Worm (Caenorhabditis elegans): ENCODE measurements around the gene sea-2.

The sea-2 gene

ce11 chrII:3964302-3964885 is 14.2 kb downstream of the sea-2 start:
- TF ChIP-seq nhr-10 (tag; optimal IDR thresholded peaks at IDR 0.05) (no peak), egl-27 (tag; optimal IDR thresholded peaks at IDR 0.05) (no peak), pha-4 (GFP tag; IDR thresholded peaks at IDR 0.05) (no peak), pha-4 (tag; optimal IDR thresholded peaks at IDR 0.05) (no peak), lin-38 (GFP tag; IDR thresholded peaks at IDR 0.05) (no peak), set-16 (GFP tag; IDR thresholded peaks at IDR 0.05) (peak; percentile 94), nhr-28 (tag; optimal IDR thresholded peaks at IDR 0.05) (no peak), aha-1 (tag) (peak; percentile 96), daf-12 (tag; optimal IDR thresholded peaks at IDR 0.05) (no peak), gei-8 (GFP tag; optimal IDR thresholded peaks at IDR 0.05) (no peak), nhr-11 (tag; optimal IDR thresholded peaks at IDR 0.05) (no peak), ceh-82 (tag; optimal IDR thresholded peaks at IDR 0.05) (no peak)

ce11 chrII:3965665-3966416 is 15.7 kb downstream of the sea-2 start:
- TF ChIP-seq T20F7.1 (GFP tag; optimal IDR thresholded peaks at IDR 0.05) (no peak), fkh-10 (GFP tag; optimal IDR thresholded peaks at IDR 0.05) (no peak), duxl-1 (tag; optimal IDR thresholded peaks at IDR 0.05; ENCODE audit: poor library complexity) (no peak), set-16 (GFP tag; IDR thresholded peaks at IDR 0.05) (peak; percentile 93), attf-4 (tag; optimal IDR thresholded peaks at IDR 0.05) (no peak), unc-62 (GFP tag; optimal IDR thresholded peaks at IDR 0.05 in 1 of 2) (peak in 1 of 2 experiments; percentile 41), unc-62 (tag; optimal IDR thresholded peaks at IDR 0.05) (no peak), arid-1 (GFP tag; conservative IDR thresholded peaks at IDR 0.05) (0 out of 2 replicates have a peak, but pooled peaks have one; percentile 46), nhr-6 (tag; optimal IDR thresholded peaks at IDR 0.05) (no peak)

- TF ChIP-seq set-16 (GFP tag; IDR thresholded peaks at IDR 0.05): peak; percentile 69
- no peak for TF ChIP-seq zfp-2 (tag; optimal IDR thresholded peaks at IDR 0.05)
- no peak for TF ChIP-seq ceh-28 (tag; optimal IDR thresholded peaks at IDR 0.05)
- no peak for TF ChIP-seq jun-1 (tag; optimal IDR thresholded peaks at IDR 0.05)
- no peak for TF ChIP-seq dve-1 (tag; optimal IDR thresholded peaks at IDR 0.05; ENCODE audit: insufficient read depth)
- TF ChIP-seq aha-1 (tag): peak; percentile 45
- no peak for TF ChIP-seq ceh-20 (GFP tag; IDR thresholded peaks at IDR 0.05)
- TF ChIP-seq arid-1 (GFP tag; conservative IDR thresholded peaks at IDR 0.05): no peak
- no peak for TF ChIP-seq F44E2.7 (GFP tag; IDR thresholded peaks at IDR 0.05)
- TF ChIP-seq ctbp-1 (GFP tag; IDR thresholded peaks at IDR 0.05): no peak
- TF ChIP-seq zip-2 (tag; optimal IDR thresholded peaks at IDR 0.05): no peak
These were observed 16.9 kb downstream of the sea-2 start for ce11 chrII:3967061-3967460.

ce11 chrII:3968070-3968469 is 17.9 kb downstream of the sea-2 start:
- TF ChIP-seq duxl-1 (tag; optimal IDR thresholded peaks at IDR 0.05; ENCODE audit: poor library complexity) (no peak), aha-1 (tag) (peak; percentile 11), set-16 (GFP tag; IDR thresholded peaks at IDR 0.05) (peak; percentile 90), Y105C5A.15 (GFP tag; IDR thresholded peaks at IDR 0.05) (no peak)

- TF ChIP-seq Y105C5A.15 (GFP tag; IDR thresholded peaks at IDR 0.05) (peak; percentile 33; the same call in 1 of the 2 replicates), set-16 (GFP tag; IDR thresholded peaks at IDR 0.05) (peak; percentile 95), spr-1 (tag; optimal IDR thresholded peaks at IDR 0.05) (no peak), zip-2 (tag; optimal IDR thresholded peaks at IDR 0.05) (no peak), ama-1 (optimal IDR thresholded peaks at IDR 0.05) (no peak), sdz-12 (GFP tag; optimal IDR thresholded peaks at IDR 0.05) (no peak), ztf-7 (tag; optimal IDR thresholded peaks at IDR 0.05) (no peak)
These were observed 18.6 kb downstream of the sea-2 start for ce11 chrII:3968808-3969207.

Measured in whole organism, L4 larva.